Fruit fly (Drosophila melanogaster): Measurements from ENCODE around the gene CG11396.

dm6 chr3L:20771001-20771890 is 16.7 kb downstream of the CG11396 start, which contains the start of the genes CG4042 and Pitslre:
- no peak for TF ChIP-seq usp (GFP tag; optimal IDR thresholded peaks at IDR 0.05)
- no peak for TF ChIP-seq pan (optimal IDR thresholded peaks at IDR 0.05)
- TF ChIP-seq EcR (GFP tag; optimal IDR thresholded peaks at IDR 0.05) = no peak
- no peak for TF ChIP-seq Dll (optimal IDR thresholded peaks at IDR 0.05)
- TF ChIP-seq CG8478 (optimal IDR thresholded peaks at IDR 0.05) = no peak
- TF ChIP-seq psq (optimal IDR thresholded peaks at IDR 0.05) = no peak

Data from whole organism.